Worm (Caenorhabditis elegans) whole organism, young adult: ENCODE results near the gene try-5.

Experiments
- B0019.2 ChIP-seq: fragments of 200-800 bp; sonication (Bioruptor generic); conservative IDR thresholded peaks from 2 replicates; pipeline ENCODE4 v1.3.6; 2022; ENCODE audit warnings: missing genetic modification reagents, missing genetic modification characterization, missing compliant biosample characterization
- C17E4.6 ChIP-seq: fragments of 200-800 bp; sonication (Bioruptor generic); IDR thresholded peaks from 2 replicates; pipeline ENCODE4 v1.3.6; 2022; ENCODE audit warnings: missing genetic modification reagents, missing genetic modification characterization, missing compliant biosample characterization
- K12H6.12 ChIP-seq: fragments of 200-800 bp; sonication (Bioruptor generic); optimal IDR thresholded peaks from 2 replicates; lab custom pipeline; 2018; ENCODE audit warnings: mild to moderate bottlenecking, missing genetic modification characterization, missing compliant biosample characterization
- ama-1 ChIP-seq, 3 experiments: fragments of 150-350 bp in 1 of 3; sonication (generic microtip) in 2 of 3; optimal IDR thresholded peaks; 2 replicates each; lab custom pipeline; 2014 to 2018; ENCODE audit warnings: missing biosample characterization in 2 of 3, missing genetic modification characterization in 2 of 3, missing genetic modification reagents in 2 of 3
- attf-6 ChIP-seq: fragments of 200-800 bp; sonication (Bioruptor generic); IDR thresholded peaks from 2 replicates; pipeline ENCODE4 v1.3.6; 2022; ENCODE audit warnings: missing genetic modification reagents, missing genetic modification characterization, missing compliant biosample characterization
- ceh-27 ChIP-seq: fragments of 200-800 bp; sonication (Bioruptor generic); optimal IDR thresholded peaks from 2 replicates; lab custom pipeline; 2018; ENCODE audit warnings: mild to moderate bottlenecking, missing genetic modification characterization, moderate library complexity, missing compliant biosample characterization
- ekl-4 ChIP-seq: fragments of 200-800 bp; sonication (Bioruptor generic); IDR thresholded peaks from 2 replicates; pipeline ENCODE4 v1.3.6; 2022; ENCODE audit warnings: missing genetic modification reagents, missing genetic modification characterization, missing compliant biosample characterization
- pha-4 ChIP-seq: fragments of 150-350 bp; sonication (generic microtip); optimal IDR thresholded peaks from 2 replicates; lab custom pipeline; 2014; ENCODE audit warnings: missing biosample characterization, missing genetic modification reagents, missing genetic modification characterization
- somi-1 ChIP-seq: fragments of 200-800 bp; sonication (Bioruptor generic); optimal IDR thresholded peaks from 2 replicates; lab custom pipeline; 2018; ENCODE audit warnings: mild to moderate bottlenecking, missing genetic modification characterization, missing compliant biosample characterization
- ztf-22 ChIP-seq: fragments of 200-800 bp; sonication (Bioruptor generic); optimal IDR thresholded peaks from 2 replicates; lab custom pipeline; 2018; ENCODE audit warnings: mild to moderate bottlenecking, missing genetic modification characterization, moderate library complexity, missing compliant biosample characterization
- ztf-25 ChIP-seq: fragments of 200-800 bp; sonication (Bioruptor generic); IDR thresholded peaks from 2 replicates; pipeline ENCODE4 v1.3.6; 2022; ENCODE audit warnings: missing genetic modification reagents, missing genetic modification characterization, missing compliant biosample characterization

ce11 chrV:9329245-9329979, 17.4 kb upstream of the try-5 start:
- TF ChIP-seq pha-4 (tag; lab: Kevin White, UChicago) (no peak), ekl-4 (GFP tag; lab: Robert Waterston, UW) (no peak), somi-1 (GFP tag; lab: Kevin White, UChicago) (no peak), attf-6 (GFP tag; lab: Robert Waterston, UW) (no peak), ztf-25 (GFP tag; lab: Robert Waterston, UW) (no peak), K12H6.12 (no peak), C17E4.6 (GFP tag; lab: Robert Waterston, UW) (no peak), B0019.2 (GFP tag; lab: Robert Waterston, UW) (no peak), ama-1 (optimal IDR thresholded peaks at IDR 0.05; lab: Kevin White, UChicago) (no peak), ama-1 (GFP tag; optimal IDR thresholded peaks at IDR 0.05; lab: Kevin White, UChicago) (no peak), ztf-22 (GFP tag; lab: Kevin White, UChicago) (no peak), ceh-27 (GFP tag; lab: Kevin White, UChicago) (no peak)
